Fruit fly (Drosophila melanogaster) whole organism, embryonic: ENCODE data around the gene CG32590.
A peak's percentile ranks its signal among the peaks of the same experiment; 100 is the strongest.

Experiments
- ATbp ChIP-seq: fragments of 200-800 bp; sonication (Bioruptor generic); optimal IDR thresholded peaks from 2 replicates; lab custom pipeline; 2017; ENCODE audit warnings: missing biosample characterization, mild to moderate bottlenecking, missing genetic modification characterization, missing genetic modification reagents
- Antp ChIP-seq: fragments of 200-800 bp; sonication (Bioruptor generic); optimal IDR thresholded peaks from 3 replicates; lab custom pipeline; 2016; ENCODE audit warnings: missing biosample characterization, missing genetic modification characterization
- B-H1 ChIP-seq: fragments of 200-800 bp; sonication (Bioruptor generic); IDR thresholded peaks from 3 replicates; pipeline ENCODE4 v1.3.6; 2022; ENCODE audit warnings: missing biosample characterization, missing genetic modification characterization
- Blimp-1 ChIP-seq: fragments of 200-800 bp; sonication (Bioruptor generic); optimal IDR thresholded peaks from 3 replicates; lab custom pipeline; 2018; ENCODE audit warnings: missing biosample characterization, missing genetic modification characterization, mild to moderate bottlenecking, moderate library complexity, missing genetic modification reagents
- CG11695 ChIP-seq: fragments of 200-800 bp; sonication (Bioruptor generic); IDR thresholded peaks from 3 replicates; pipeline ENCODE4 v1.3.6; 2022; ENCODE audit warnings: missing biosample characterization, missing genetic modification characterization
- CG12071 ChIP-seq: fragments of 200-800 bp; sonication (Bioruptor generic); optimal IDR thresholded peaks from 3 replicates; lab custom pipeline; 2018; ENCODE audit warnings: missing biosample characterization, mild to moderate bottlenecking, missing genetic modification characterization
- CG15073 ChIP-seq: fragments of 200-800 bp; sonication (Bioruptor generic); optimal IDR thresholded peaks from 2 replicates; lab custom pipeline; 2016; ENCODE audit warnings: missing biosample characterization, missing genetic modification characterization
- CG1647 ChIP-seq: fragments of 200-800 bp; sonication (Bioruptor generic); optimal IDR thresholded peaks from 3 replicates; lab custom pipeline; 2016; ENCODE audit warnings: missing biosample characterization, missing genetic modification characterization
- CG17186 ChIP-seq: fragments of 200-800 bp; sonication (Bioruptor generic); optimal IDR thresholded peaks from 3 replicates; lab custom pipeline; 2017; ENCODE audit warnings: missing biosample characterization, missing genetic modification reagents, missing genetic modification characterization
- CG17328 ChIP-seq: fragments of 200-800 bp; sonication (Bioruptor generic); IDR thresholded peaks from 2 replicates; pipeline ENCODE4 v1.3.6; 2022; ENCODE audit warnings: missing biosample characterization, missing genetic modification characterization
- CG17612 ChIP-seq: fragments of 200-800 bp; sonication (Bioruptor generic); IDR thresholded peaks from 2 replicates; pipeline ENCODE4 v1.3.6; 2022; ENCODE audit warnings: missing biosample characterization, missing genetic modification characterization
- CG17802 ChIP-seq: fragments of 200-800 bp; sonication (Bioruptor generic); optimal IDR thresholded peaks from 2 replicates; lab custom pipeline; 2018; ENCODE audit warnings: missing biosample characterization, mild to moderate bottlenecking, missing genetic modification characterization, moderate library complexity
- CG2116 ChIP-seq: fragments of 200-800 bp; sonication (Bioruptor generic); optimal IDR thresholded peaks from 3 replicates; lab custom pipeline; 2018; ENCODE audit warnings: missing biosample characterization, mild to moderate bottlenecking, missing genetic modification characterization
- CG31388 ChIP-seq: fragments of 200-800 bp; sonication (Bioruptor generic); optimal IDR thresholded peaks from 2 replicates; lab custom pipeline; 2016; ENCODE audit warnings: missing biosample characterization, missing genetic modification characterization
- CG33557 ChIP-seq: fragments of 200-800 bp; sonication (Bioruptor generic); optimal IDR thresholded peaks from 2 replicates; lab custom pipeline; 2019; ENCODE audit warnings: missing biosample characterization, mild to moderate bottlenecking, missing genetic modification characterization, moderate library complexity
- CG4730 ChIP-seq: fragments of 200-800 bp; sonication (Bioruptor generic); IDR thresholded peaks from 2 replicates; pipeline ENCODE4 v1.3.6; 2022; ENCODE audit warnings: missing biosample characterization, missing genetic modification characterization
- CG5245 ChIP-seq: fragments of 200-800 bp; sonication (Bioruptor generic); optimal IDR thresholded peaks from 3 replicates; lab custom pipeline; 2016; ENCODE audit warnings: missing biosample characterization, missing genetic modification characterization
- CG5953 ChIP-seq: fragments of 200-800 bp; sonication (Bioruptor generic); IDR thresholded peaks from 2 replicates; pipeline ENCODE4 v1.3.6; 2022; ENCODE audit warnings: missing biosample characterization, missing genetic modification characterization
- CG6689 ChIP-seq: fragments of 200-800 bp; sonication (Bioruptor generic); IDR thresholded peaks from 2 replicates; pipeline ENCODE4 v1.3.6; 2022; ENCODE audit warnings: missing biosample characterization, missing genetic modification characterization
- CG6813 ChIP-seq: fragments of 200-800 bp; sonication (Bioruptor generic); optimal IDR thresholded peaks from 2 replicates; lab custom pipeline; 2017; ENCODE audit warnings: missing biosample characterization, missing genetic modification characterization, mild to moderate bottlenecking, moderate library complexity, missing genetic modification reagents
- CG8089 ChIP-seq: fragments of 200-800 bp; sonication (Bioruptor generic); optimal IDR thresholded peaks from 3 replicates; lab custom pipeline; 2016; ENCODE audit warnings: missing biosample characterization, missing genetic modification characterization
- CG9876 ChIP-seq: fragments of 200-800 bp; sonication (Bioruptor generic); optimal IDR thresholded peaks from 2 replicates; lab custom pipeline; 2016; ENCODE audit warnings: missing biosample characterization, missing genetic modification characterization
- CkIIα-i1 ChIP-seq: fragments of 200-800 bp; sonication (Bioruptor generic); IDR thresholded peaks from 2 replicates; pipeline ENCODE4 v1.3.6; 2022; ENCODE audit warnings: missing biosample characterization, missing genetic modification characterization
- Ets65A ChIP-seq: fragments of 200-800 bp; sonication (Bioruptor generic); peaks from one replicate; lab custom pipeline; 2016; ENCODE audit warnings: missing biosample characterization, missing genetic modification characterization
- Gsc ChIP-seq: fragments of 200-800 bp; sonication (Bioruptor generic); IDR thresholded peaks from 2 replicates; pipeline ENCODE4 v1.3.6; 2022; ENCODE audit warnings: missing biosample characterization, missing genetic modification characterization
- MESR4 ChIP-seq: fragments of 200-800 bp; sonication (Bioruptor generic); optimal IDR thresholded peaks from 2 replicates; lab custom pipeline; 2018; ENCODE audit warnings: missing biosample characterization, mild to moderate bottlenecking, missing genetic modification characterization, moderate library complexity
- Nf-YB ChIP-seq: fragments of 200-800 bp; sonication (Bioruptor generic); optimal IDR thresholded peaks from 3 replicates; lab custom pipeline; 2019; ENCODE audit warnings: missing biosample characterization, mild to moderate bottlenecking, missing genetic modification characterization, moderate library complexity
- Oaz ChIP-seq: fragments of 200-800 bp; sonication (Bioruptor generic); IDR thresholded peaks from 2 replicates; pipeline ENCODE4 v1.3.6; 2022; ENCODE audit warnings: missing biosample characterization, missing genetic modification characterization
- Tbp ChIP-seq: fragments of >200 bp; optimal IDR thresholded peaks from 2 replicates; lab custom pipeline; 2018; ENCODE audit warnings: missing biosample characterization, missing genetic modification characterization
- Xbp1 ChIP-seq: fragments of 200-800 bp; sonication (Bioruptor generic); optimal IDR thresholded peaks from 3 replicates; lab custom pipeline; 2016; ENCODE audit warnings: missing biosample characterization, mild to moderate bottlenecking, missing genetic modification characterization
- ara ChIP-seq: fragments of 200-800 bp; sonication (Bioruptor generic); IDR thresholded peaks from 2 replicates; pipeline ENCODE4 v1.3.6; 2022; ENCODE audit warnings: missing biosample characterization, missing genetic modification characterization
- bsh ChIP-seq, 2 experiments: fragments of 200-800 bp; sonication (Bioruptor generic); optimal IDR thresholded peaks; 2 replicates each; lab custom pipeline; 2017 to 2018; ENCODE audit warnings: mild to moderate bottlenecking in 2 of 2, missing biosample characterization in 2 of 2, missing genetic modification characterization in 2 of 2, moderate library complexity in 1 of 2
- chinmo ChIP-seq: fragments of 200-800 bp; sonication (Bioruptor generic); IDR thresholded peaks from 4 replicates; pipeline ENCODE4 v1.3.6; 2022; ENCODE audit warnings: missing biosample characterization, missing genetic modification characterization; ENCODE audit not compliant: partially characterized antibody
- da ChIP-seq: fragments of 200-800 bp; sonication (Bioruptor generic); optimal IDR thresholded peaks from 2 replicates; lab custom pipeline; 2016; ENCODE audit warnings: missing biosample characterization, missing genetic modification characterization
- danr ChIP-seq: fragments of 200-800 bp; sonication (Bioruptor generic); IDR thresholded peaks from 2 replicates; pipeline ENCODE4 v1.3.6; 2022; ENCODE audit warnings: missing biosample characterization, missing genetic modification characterization
- fd3F ChIP-seq: fragments of 200-800 bp; sonication (Bioruptor generic); optimal IDR thresholded peaks from 2 replicates; lab custom pipeline; 2018; ENCODE audit warnings: missing biosample characterization, mild to moderate bottlenecking, missing genetic modification characterization, moderate library complexity
- gcm ChIP-seq: fragments of 200-800 bp; sonication (Bioruptor generic); optimal IDR thresholded peaks from 2 replicates; lab custom pipeline; 2019; ENCODE audit warnings: missing biosample characterization, mild to moderate bottlenecking, missing genetic modification characterization, moderate library complexity
- gsb-n ChIP-seq: fragments of 200-800 bp; sonication (Bioruptor generic); optimal IDR thresholded peaks from 3 replicates; lab custom pipeline; 2018; ENCODE audit warnings: missing biosample characterization, mild to moderate bottlenecking, missing genetic modification characterization
- ind ChIP-seq: fragments of 200-800 bp; sonication (Bioruptor generic); optimal IDR thresholded peaks from 3 replicates; lab custom pipeline; 2016; ENCODE audit warnings: missing biosample characterization, missing genetic modification characterization
- jumu ChIP-seq: fragments of 200-800 bp; sonication (Bioruptor generic); optimal IDR thresholded peaks from 3 replicates; lab custom pipeline; 2016; ENCODE audit warnings: missing biosample characterization, missing genetic modification characterization
- kni ChIP-seq: fragments of 200-800 bp; sonication (Bioruptor generic); optimal IDR thresholded peaks from 3 replicates; lab custom pipeline; 2017; ENCODE audit warnings: mild to moderate bottlenecking, missing biosample characterization, missing genetic modification reagents, missing genetic modification characterization
- lbe ChIP-seq: fragments of 200-800 bp; sonication (Bioruptor generic); optimal IDR thresholded peaks from 2 replicates; lab custom pipeline; 2016; ENCODE audit warnings: missing biosample characterization, mild to moderate bottlenecking, missing genetic modification characterization
- luna ChIP-seq: fragments of 200-800 bp; sonication (Bioruptor generic); optimal IDR thresholded peaks from 2 replicates; lab custom pipeline; 2016; ENCODE audit warnings: missing biosample characterization, missing genetic modification characterization
- pan ChIP-seq, 4 experiments: fragments of >200 bp in 3 of 4; fragments of 200-800 bp in 1 of 4; sonication (Bioruptor generic) in 1 of 4; optimal IDR thresholded peaks in 3 of 4; IDR thresholded peaks in 1 of 4; 2 replicates each; pipeline versions ENCODE4 v1.3.6 to Lab custom; 2017 to 2022; ENCODE audit warnings: missing biosample characterization in 2 of 4, missing genetic modification characterization in 2 of 4, mixed read lengths in 1 of 4
- psq ChIP-seq: fragments of 200-800 bp; sonication (Bioruptor generic); optimal IDR thresholded peaks from 2 replicates; lab custom pipeline; 2017; ENCODE audit warnings: missing biosample characterization, missing genetic modification characterization
- pum ChIP-seq: fragments of 200-800 bp; sonication (Bioruptor generic); optimal IDR thresholded peaks from 2 replicates; lab custom pipeline; 2016; ENCODE audit warnings: missing biosample characterization, missing genetic modification characterization
- sd ChIP-seq: fragments of 200-800 bp; sonication (Bioruptor generic); optimal IDR thresholded peaks from 3 replicates; lab custom pipeline; 2018; ENCODE audit warnings: missing biosample characterization, mild to moderate bottlenecking, missing genetic modification characterization, moderate library complexity
- shn ChIP-seq: fragments of 200-800 bp; sonication (Bioruptor generic); optimal IDR thresholded peaks from 3 replicates; lab custom pipeline; 2016; ENCODE audit warnings: missing biosample characterization, missing genetic modification characterization
- sug ChIP-seq: fragments of 200-800 bp; optimal IDR thresholded peaks from 2 replicates; lab custom pipeline; 2019; ENCODE audit warnings: missing biosample characterization, mild to moderate bottlenecking, missing genetic modification characterization, moderate library complexity
- ttk ChIP-seq: fragments of 200-800 bp; sonication (Bioruptor generic); IDR thresholded peaks from 2 replicates; pipeline ENCODE4 v2.1.2; 2022; ENCODE audit warnings: missing biosample characterization, missing genetic modification characterization

CG32590 gene

DNA sequence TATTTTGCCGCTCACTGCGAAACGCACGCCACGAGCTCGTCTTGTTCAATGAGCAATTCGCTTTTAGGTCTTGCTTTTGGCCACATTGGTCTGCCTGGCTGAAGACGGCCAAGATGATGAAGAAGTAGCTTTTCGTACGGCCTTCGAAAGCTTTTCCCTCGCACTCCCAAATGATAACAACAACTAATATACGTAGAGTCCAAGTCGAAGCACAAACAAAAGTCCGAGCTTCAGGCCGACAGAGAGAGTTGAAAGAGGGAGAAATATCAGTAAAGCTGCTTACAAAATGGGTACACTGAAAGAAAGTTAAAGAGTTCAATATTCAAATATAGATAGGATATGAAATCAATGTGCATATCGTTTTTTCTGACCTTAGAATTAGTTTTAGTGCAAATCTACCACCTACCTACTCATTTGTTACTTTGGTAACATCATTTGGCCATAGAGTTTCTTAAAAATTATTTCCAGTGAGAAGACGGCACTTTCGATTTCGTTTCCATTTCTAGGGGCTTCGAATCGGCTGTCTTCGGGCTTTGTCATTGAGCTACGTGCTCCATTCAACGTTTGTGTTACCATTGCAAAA, 43.7 kb upstream of the CG32590 start, which contains the start of the genes CG45064 and CG45065 (continued):
- TF ChIP-seq CG33557 (GFP tag; lab: Kevin White, UChicago) = no peak
- peak; percentile 66 for TF ChIP-seq CG1647 (GFP tag; lab: Kevin White, UChicago)
- 0 out of 2 replicates have a peak, but pooled peaks have one; percentile 32 for TF ChIP-seq danr
- TF ChIP-seq CG31388 (GFP tag; lab: Kevin White, UChicago) = peak; percentile 21
- peak; percentile 86 for TF ChIP-seq pum (GFP tag; lab: Kevin White, UChicago)
- peak; percentile 83 for TF ChIP-seq CG12071
- TF ChIP-seq sd (tag; lab: Kevin White, UChicago) = peak; percentile 43
- TF ChIP-seq ind (GFP tag; lab: Kevin White, UChicago) = peak; percentile 81
- TF ChIP-seq Ets65A (GFP tag; lab: Kevin White, UChicago) = peak; percentile 96
- TF ChIP-seq ATbp (GFP tag; lab: Kevin White, UChicago) = peak; percentile 93
- peak; percentile 87 for TF ChIP-seq CG17328 (GFP tag; lab: Robert Waterston, UW)
- TF ChIP-seq bsh (GFP tag; optimal IDR thresholded peaks at IDR 0.05; lab: Kevin White, UChicago) = peak in 1 of 2 experiments; percentile 94
- peak; percentile 59; the same call in 1 of the 2 replicates for TF ChIP-seq Gsc (GFP tag; lab: Robert Waterston, UW)
- peak; percentile 85 for TF ChIP-seq Xbp1 (GFP tag; lab: Kevin White, UChicago)
- TF ChIP-seq CG2116 (GFP tag; lab: Kevin White, UChicago) = peak; percentile 12
- peak; percentile 76 for TF ChIP-seq Antp (GFP tag; lab: Kevin White, UChicago)
- peak; percentile 67 for TF ChIP-seq Nf-YB
- TF ChIP-seq CG11695 = peak; percentile 69; the same call in 2 of the 3 replicates
- TF ChIP-seq CkIIα-i1 (GFP tag; lab: Robert Waterston, UW) = no peak
- TF ChIP-seq CG6689 = peak; percentile 79
- TF ChIP-seq shn (GFP tag; lab: Kevin White, UChicago) = peak; percentile 55
- no peak for TF ChIP-seq MESR4 (GFP tag; lab: Kevin White, UChicago)
- TF ChIP-seq CG17612 (GFP tag; lab: Robert Waterston, UW) = no peak
- peak; percentile 100 for TF ChIP-seq Blimp-1
- TF ChIP-seq pan (optimal IDR thresholded peaks at IDR 0.05; lab: Kevin White, UChicago) = no peak
- peak in 1 of 2 experiments; percentile 79 for TF ChIP-seq pan (GFP tag; optimal IDR thresholded peaks at IDR 0.05 in 1 of 2, IDR thresholded peaks at IDR 0.05 in 1 of 2)
- TF ChIP-seq CG6813 (GFP tag; lab: Kevin White, UChicago) = peak; percentile 71
- peak; percentile 64 for TF ChIP-seq psq
- peak; percentile 55 for TF ChIP-seq da
- peak; percentile 58 for TF ChIP-seq CG17802 (tag; lab: Kevin White, UChicago)
- peak; percentile 84 for TF ChIP-seq ara (GFP tag; lab: Robert Waterston, UW)
- TF ChIP-seq CG4730 = peak; percentile 73
- TF ChIP-seq luna (GFP tag; lab: Kevin White, UChicago) = no peak
- TF ChIP-seq chinmo = no peak
- TF ChIP-seq sug (tag; lab: Kevin White, UChicago) = peak; percentile 40
- peak; percentile 78 for TF ChIP-seq jumu (GFP tag; lab: Kevin White, UChicago)
- TF ChIP-seq fd3F = peak; percentile 24
- peak; percentile 93 for TF ChIP-seq ttk (GFP tag; lab: Robert Waterston, UW)
- peak; percentile 20 for TF ChIP-seq CG17186 (GFP tag; lab: Kevin White, UChicago)
- TF ChIP-seq gcm = peak; percentile 84
- TF ChIP-seq CG8089 = peak; percentile 81
- TF ChIP-seq Tbp = no peak
- peak; percentile 78 for TF ChIP-seq B-H1 (GFP tag; lab: Robert Waterston, UW)
- peak; percentile 81 for TF ChIP-seq CG5245 (GFP tag; lab: Kevin White, UChicago)
- peak; percentile 28 for TF ChIP-seq CG15073 (GFP tag; lab: Kevin White, UChicago)
- TF ChIP-seq kni (GFP tag; lab: Kevin White, UChicago) = peak; percentile 74
- TF ChIP-seq lbe (GFP tag; lab: Kevin White, UChicago) = no peak
- peak; percentile 83 for TF ChIP-seq gsb-n (tag; lab: Kevin White, UChicago)
- TF ChIP-seq CG9876 = peak; percentile 45
- TF ChIP-seq CG5953 (GFP tag; lab: Robert Waterston, UW) = peak; percentile 91
- no peak; the same call in 1 of the 2 replicates for TF ChIP-seq Oaz
